Worm (Caenorhabditis elegans) whole organism, young adult: ENCODE measurements around the gene apb-1.
A peak's percentile ranks its signal among the peaks of the same experiment; 100 is the strongest.

Experiments
- B0336.3 ChIP-seq: fragments of 200-800 bp; sonication (Bioruptor generic); IDR thresholded peaks from 2 replicates; pipeline ENCODE4 v1.3.6; 2022; ENCODE audit warnings: missing genetic modification characterization, missing compliant biosample characterization
- F10E7.11 ChIP-seq: sonication (generic microtip); optimal IDR thresholded peaks from 2 replicates; lab custom pipeline; 2017; ENCODE audit warnings: mild to moderate bottlenecking, missing genetic modification characterization, moderate library complexity, missing compliant biosample characterization
- F57C9.4 ChIP-seq: sonication (generic microtip); optimal IDR thresholded peaks from 2 replicates; lab custom pipeline; 2017; ENCODE audit warnings: mild to moderate bottlenecking, missing genetic modification characterization, missing compliant biosample characterization
- Y53F4B.3 ChIP-seq: fragments of 200-800 bp; sonication (Bioruptor generic); IDR thresholded peaks from 2 replicates; pipeline ENCODE4 v1.3.6; 2022; ENCODE audit warnings: missing genetic modification reagents, missing genetic modification characterization, missing compliant biosample characterization
- Y53G8AR.9 ChIP-seq: fragments of 200-800 bp; sonication (Bioruptor generic); conservative IDR thresholded peaks from 2 replicates; pipeline ENCODE4 v1.3.6; 2022; ENCODE audit warnings: missing genetic modification reagents, missing genetic modification characterization, missing compliant biosample characterization
- Y95B8A.8 ChIP-seq: fragments of 200-800 bp; sonication (Bioruptor generic); IDR thresholded peaks from 2 replicates; pipeline ENCODE4 v1.3.6; 2022; ENCODE audit warnings: missing genetic modification reagents, missing genetic modification characterization, missing compliant biosample characterization
- ama-1 ChIP-seq, 3 experiments: fragments of 150-350 bp in 1 of 3; sonication (generic microtip) in 2 of 3; optimal IDR thresholded peaks; 2 replicates each; lab custom pipeline; 2014 to 2018; ENCODE audit warnings: missing biosample characterization in 2 of 3, missing genetic modification characterization in 2 of 3, missing genetic modification reagents in 2 of 3
- aptf-2 ChIP-seq: fragments of 200-800 bp; sonication (Bioruptor generic); conservative IDR thresholded peaks from 2 replicates; pipeline ENCODE4 v1.3.6; 2022; ENCODE audit warnings: missing genetic modification reagents, missing genetic modification characterization, missing compliant biosample characterization
- atf-7 ChIP-seq: sonication (generic microtip); optimal IDR thresholded peaks from 2 replicates; lab custom pipeline; 2017; ENCODE audit warnings: mild to moderate bottlenecking, missing genetic modification characterization, missing compliant biosample characterization
- cebp-1 ChIP-seq, 2 experiments: fragments of 200-800 bp in 1 of 2; sonication (Bioruptor generic) in 1 of 2; sonication (generic microtip) in 1 of 2; IDR thresholded peaks in 1 of 2; optimal IDR thresholded peaks in 1 of 2; 2 replicates each; pipeline versions ENCODE4 v1.3.6 to Lab custom; 2017 to 2022; ENCODE audit warnings: missing compliant biosample characterization in 2 of 2, missing genetic modification characterization in 2 of 2, mild to moderate bottlenecking in 1 of 2, missing genetic modification reagents in 1 of 2, moderate library complexity in 1 of 2
- dox-1 ChIP-seq: fragments of 200-800 bp; sonication (Bioruptor generic); IDR thresholded peaks from 2 replicates; pipeline ENCODE4 v1.3.6; 2022; ENCODE audit warnings: missing genetic modification reagents, missing genetic modification characterization, missing compliant biosample characterization
- dpff-1 ChIP-seq: sonication (generic microtip); optimal IDR thresholded peaks from 2 replicates; lab custom pipeline; 2017; ENCODE audit warnings: mild to moderate bottlenecking, missing genetic modification characterization, missing compliant biosample characterization
- him-1 ChIP-seq: sonication (generic microtip); optimal IDR thresholded peaks from 2 replicates; lab custom pipeline; 2016; ENCODE audit warnings: missing genotype, missing genetic modification reagents, missing genetic modification characterization, missing compliant biosample characterization
- hsf-1 ChIP-seq: fragments of 200-800 bp; sonication (Bioruptor generic); IDR thresholded peaks from 2 replicates; pipeline ENCODE4 v1.3.6; 2022; ENCODE audit warnings: missing genetic modification reagents, missing genetic modification characterization, missing compliant biosample characterization
- lin-35 ChIP-seq, 3 experiments: fragments of 150-350 bp in 2 of 3; sonication (generic microtip) in 1 of 3; optimal IDR thresholded peaks; 2 replicates each; lab custom pipeline; 2014 to 2018; ENCODE audit warnings: missing biosample characterization in 3 of 3, missing genetic modification characterization in 3 of 3, missing genetic modification reagents in 3 of 3
- lin-54 ChIP-seq: fragments of 200-800 bp; sonication (Bioruptor generic); optimal IDR thresholded peaks from 2 replicates; lab custom pipeline; 2018; ENCODE audit warnings: mild to moderate bottlenecking, missing genetic modification characterization, missing compliant biosample characterization
- lsy-27 ChIP-seq: sonication (generic microtip); optimal IDR thresholded peaks from 2 replicates; lab custom pipeline; 2017; ENCODE audit warnings: missing genetic modification characterization, mild to moderate bottlenecking, missing compliant biosample characterization, antibody characterized with exemption, missing genotype, borderline replicate concordance; ENCODE audit not compliant: insufficient read depth
- madf-8 ChIP-seq: fragments of 200-800 bp; sonication (Bioruptor generic); conservative IDR thresholded peaks from 2 replicates; pipeline ENCODE4 v1.3.6; 2022; ENCODE audit warnings: missing genetic modification reagents, missing genetic modification characterization, missing compliant biosample characterization
- nfya-2 ChIP-seq: fragments of 200-800 bp; sonication (Bioruptor generic); IDR thresholded peaks from 2 replicates; pipeline ENCODE4 v1.3.6; 2022; ENCODE audit warnings: missing genetic modification reagents, missing genetic modification characterization, missing compliant biosample characterization
- nfyb-1 ChIP-seq: fragments of 200-800 bp; sonication (Bioruptor generic); IDR thresholded peaks from 2 replicates; pipeline ENCODE4 v1.3.6; 2022; ENCODE audit warnings: missing genetic modification reagents, missing genetic modification characterization, missing compliant biosample characterization
- nhr-80 ChIP-seq: sonication (generic microtip); optimal IDR thresholded peaks from 2 replicates; lab custom pipeline; 2016; ENCODE audit warnings: missing genetic modification characterization, missing compliant biosample characterization
- pha-4 ChIP-seq: fragments of 150-350 bp; sonication (generic microtip); optimal IDR thresholded peaks from 2 replicates; lab custom pipeline; 2014; ENCODE audit warnings: missing biosample characterization, missing genetic modification reagents, missing genetic modification characterization
- rec-8 ChIP-seq, 2 experiments: sonication (generic microtip); optimal IDR thresholded peaks; 2 replicates each; lab custom pipeline; 2016; ENCODE audit warnings: mild to moderate bottlenecking in 2 of 2, missing genetic modification characterization in 2 of 2, missing genetic modification reagents in 2 of 2, missing genotype in 2 of 2, missing biosample characterization in 1 of 2, missing compliant biosample characterization in 1 of 2, moderate library complexity in 1 of 2
- rpc-1 ChIP-seq, 2 experiments: fragments of 150-350 bp in 1 of 2; sonication (generic microtip) in 1 of 2; optimal IDR thresholded peaks; 2 replicates each; lab custom pipeline; 2014 to 2018; ENCODE audit warnings: missing biosample characterization in 1 of 2, missing genetic modification characterization in 1 of 2, missing genetic modification reagents in 1 of 2, missing genotype in 1 of 2
- snpc-3.4 ChIP-seq: sonication (generic microtip); optimal IDR thresholded peaks from 2 replicates; lab custom pipeline; 2017; ENCODE audit warnings: missing genetic modification characterization, mild to moderate bottlenecking, missing compliant biosample characterization, antibody characterized with exemption, moderate library complexity, missing genotype, missing genetic modification reagents
- tlf-1 ChIP-seq: fragments of 200-800 bp; sonication (Bioruptor generic); optimal IDR thresholded peaks from 2 replicates; lab custom pipeline; 2018; ENCODE audit warnings: mild to moderate bottlenecking, missing genetic modification characterization, missing compliant biosample characterization
- unc-130 ChIP-seq: sonication (generic microtip); optimal IDR thresholded peaks from 2 replicates; lab custom pipeline; 2016; ENCODE audit warnings: missing genetic modification reagents, missing genetic modification characterization, missing compliant biosample characterization
- xnd-1 ChIP-seq: sonication (generic microtip); optimal IDR thresholded peaks from 2 replicates; lab custom pipeline; 2016; ENCODE audit warnings: missing genotype, missing genetic modification reagents, missing genetic modification characterization, missing compliant biosample characterization
- zim-3 ChIP-seq: sonication (generic microtip); optimal IDR thresholded peaks from 2 replicates; lab custom pipeline; 2017; ENCODE audit warnings: mild to moderate bottlenecking, missing genetic modification characterization, moderate library complexity, missing compliant biosample characterization
- ztf-18 ChIP-seq: sonication (generic microtip); optimal IDR thresholded peaks from 2 replicates; lab custom pipeline; 2016; ENCODE audit warnings: missing genotype, mild to moderate bottlenecking, missing genetic modification characterization, missing compliant biosample characterization
- ztf-26 ChIP-seq: sonication (generic microtip); optimal IDR thresholded peaks from 2 replicates; lab custom pipeline; 2017; ENCODE audit warnings: missing genetic modification characterization, missing compliant biosample characterization
- ztf-6 ChIP-seq: fragments of 200-800 bp; sonication (Bioruptor generic); IDR thresholded peaks from 2 replicates; pipeline ENCODE4 v1.3.6; 2022; ENCODE audit warnings: missing genetic modification reagents, missing genetic modification characterization, missing compliant biosample characterization

Gene apb-1

ce11 chrIII:2551981-2552380, 44.9 kb downstream of the apb-1 start:
- TF ChIP-seq unc-130 (GFP tag; lab: Kevin White, UChicago) (no peak), snpc-3.4 (tag; lab: Kevin White, UChicago) (no peak), atf-7 (tag; lab: Kevin White, UChicago) (peak; percentile 4)

ce11 chrIII:2549620-2550019, 47.2 kb downstream of the apb-1 start, which contains the start of gene feh-1:
TSS of gene feh-1 (plus strand) at chrIII:2549920.
- TF ChIP-seq F10E7.11 (tag; lab: Kevin White, UChicago): no peak
- no peak for TF ChIP-seq lin-35 (GFP tag; optimal IDR thresholded peaks at IDR 0.05; lab: Kevin White, UChicago)
- TF ChIP-seq cebp-1 (GFP tag; IDR thresholded peaks at IDR 0.05; lab: Robert Waterston, UW): no peak
- TF ChIP-seq cebp-1 (tag; optimal IDR thresholded peaks at IDR 0.05; lab: Kevin White, UChicago): no peak
- no peak for TF ChIP-seq dpff-1
- no peak for TF ChIP-seq ztf-26
- TF ChIP-seq zim-3 (tag; lab: Kevin White, UChicago): no peak
- TF ChIP-seq rpc-1 (optimal IDR thresholded peaks at IDR 0.05; lab: Kevin White, UChicago): no peak
- no peak for TF ChIP-seq rpc-1 (tag; optimal IDR thresholded peaks at IDR 0.05; lab: Kevin White, UChicago)
- no peak for TF ChIP-seq dox-1 (GFP tag; lab: Robert Waterston, UW)
- no peak for TF ChIP-seq madf-8 (GFP tag; lab: Robert Waterston, UW)
- no peak for TF ChIP-seq Y53G8AR.9
- TF ChIP-seq aptf-2 (GFP tag; lab: Robert Waterston, UW): no peak
- TF ChIP-seq B0336.3 (GFP tag; lab: Robert Waterston, UW): no peak
- TF ChIP-seq ama-1 (optimal IDR thresholded peaks at IDR 0.05; lab: Kevin White, UChicago): no peak
- TF ChIP-seq ama-1 (GFP tag; optimal IDR thresholded peaks at IDR 0.05; lab: Kevin White, UChicago): no peak
- no peak for TF ChIP-seq F57C9.4 (tag; lab: Kevin White, UChicago)
- TF ChIP-seq tlf-1 (GFP tag; lab: Kevin White, UChicago): no peak
- TF ChIP-seq nfya-2 (GFP tag; lab: Robert Waterston, UW): no peak
- TF ChIP-seq Y53F4B.3 (GFP tag; lab: Robert Waterston, UW): no peak
- no peak for TF ChIP-seq ztf-18 (tag; lab: Kevin White, UChicago)
- no peak for TF ChIP-seq lsy-27 (tag; lab: Kevin White, UChicago)

- TF ChIP-seq F57C9.4 (tag; lab: Kevin White, UChicago) (no peak), hsf-1 (GFP tag; lab: Robert Waterston, UW) (peak; percentile 63; the same call in 1 of the 2 replicates), nfyb-1 (GFP tag; lab: Robert Waterston, UW) (peak; percentile 94), nhr-80 (no peak), xnd-1 (tag; lab: Kevin White, UChicago) (no peak), rec-8 (tag; optimal IDR thresholded peaks at IDR 0.05; lab: Kevin White, UChicago) (no peak), pha-4 (tag; lab: Kevin White, UChicago) (no peak), lin-54 (no peak), him-1 (peak; percentile 39)
Observed at ce11 chrIII:2546298-2546697, 50.5 kb downstream of the apb-1 start.

- TF ChIP-seq ztf-6 (GFP tag; lab: Robert Waterston, UW) (no peak), Y95B8A.8 (no peak)
- TF ChIP-seq, all 124 proteins: peak for 0
Observed at ce11 chrIII:2540520-2540919, 56.3 kb downstream of the apb-1 start.
